Fruit fly (Drosophila melanogaster) whole organism, pupa: ENCODE measurements around the gene CG34452.
A peak's percentile ranks its signal among the peaks of the same experiment; 100 is the strongest.

Experiments used
- CG10348 ChIP-seq: fragments of 200-800 bp; sonication (Bioruptor generic); IDR thresholded peaks from 2 replicates; pipeline ENCODE4 v1.3.6; 2022; ENCODE audit warnings: missing biosample characterization, missing genetic modification characterization
- CG12605 ChIP-seq: fragments of 200-800 bp; sonication (Bioruptor generic); IDR thresholded peaks from 2 replicates; pipeline ENCODE4 v1.3.6; 2022; ENCODE audit warnings: missing biosample characterization, missing genetic modification characterization
- CG13204 ChIP-seq: fragments of 200-800 bp; sonication (Bioruptor generic); optimal IDR thresholded peaks from 2 replicates; lab custom pipeline; 2018; ENCODE audit warnings: missing biosample characterization, mild to moderate bottlenecking, missing genetic modification characterization, moderate library complexity
- CG14655 ChIP-seq: fragments of 200-800 bp; sonication (Bioruptor generic); optimal IDR thresholded peaks from 3 replicates; lab custom pipeline; 2017; ENCODE audit warnings: mild to moderate bottlenecking, missing biosample characterization, missing genetic modification reagents, missing genetic modification characterization
- CG15710 ChIP-seq: fragments of 200-800 bp; sonication (Bioruptor generic); optimal IDR thresholded peaks from 2 replicates; lab custom pipeline; 2018; ENCODE audit warnings: missing biosample characterization, mild to moderate bottlenecking, missing genetic modification characterization, moderate library complexity
- CG17806 ChIP-seq: fragments of 200-800 bp; sonication (Bioruptor generic); optimal IDR thresholded peaks from 2 replicates; lab custom pipeline; 2018; ENCODE audit warnings: missing biosample characterization, mild to moderate bottlenecking, missing genetic modification characterization, moderate library complexity
- CG32121 ChIP-seq: fragments of 200-800 bp; sonication (Bioruptor generic); IDR thresholded peaks from 2 replicates; pipeline ENCODE4 v1.3.6; 2022; ENCODE audit warnings: missing biosample characterization, missing genetic modification characterization
- CG34367 ChIP-seq: fragments of 200-800 bp; sonication (Bioruptor generic); optimal IDR thresholded peaks from 2 replicates; lab custom pipeline; 2018; ENCODE audit warnings: missing biosample characterization, mild to moderate bottlenecking, missing genetic modification characterization
- CG4496 ChIP-seq: fragments of 200-800 bp; sonication (Bioruptor generic); IDR thresholded peaks from 3 replicates; pipeline ENCODE4 v1.3.6; 2022; ENCODE audit warnings: missing biosample characterization, missing genetic modification characterization
- CG8159 ChIP-seq: fragments of 200-800 bp; sonication (Bioruptor generic); optimal IDR thresholded peaks from 3 replicates; lab custom pipeline; 2018; ENCODE audit warnings: missing biosample characterization, mild to moderate bottlenecking, missing genetic modification characterization, moderate library complexity
- CG8301 ChIP-seq: fragments of 200-800 bp; sonication (Bioruptor generic); optimal IDR thresholded peaks from 2 replicates; lab custom pipeline; 2018; ENCODE audit warnings: missing biosample characterization, mild to moderate bottlenecking, missing genetic modification characterization
- CG9948 ChIP-seq: fragments of 200-800 bp; sonication (Bioruptor generic); optimal IDR thresholded peaks from 2 replicates; lab custom pipeline; 2018; ENCODE audit warnings: missing biosample characterization, mild to moderate bottlenecking, missing genetic modification characterization, moderate library complexity
- D1 ChIP-seq: fragments of 200-800 bp; sonication (Bioruptor generic); optimal IDR thresholded peaks from 2 replicates; lab custom pipeline; 2018; ENCODE audit warnings: missing biosample characterization, mild to moderate bottlenecking, missing genetic modification characterization, moderate library complexity
- EcR ChIP-seq: fragments of 200-800 bp; sonication (Bioruptor generic); optimal IDR thresholded peaks from 3 replicates; lab custom pipeline; 2019; ENCODE audit warnings: missing biosample characterization, missing genetic modification characterization, mild to moderate bottlenecking, moderate library complexity, missing genetic modification reagents
- Ets98B ChIP-seq: fragments of 200-800 bp; sonication (Bioruptor generic); IDR thresholded peaks from 2 replicates; pipeline ENCODE4 v1.3.6; 2022; ENCODE audit warnings: missing biosample characterization, missing genetic modification characterization
- Pif1A ChIP-seq: fragments of 200-800 bp; sonication (Bioruptor generic); optimal IDR thresholded peaks from 3 replicates; lab custom pipeline; 2016; ENCODE audit warnings: missing biosample characterization, missing genetic modification characterization
- Pif1B ChIP-seq: fragments of 200-800 bp; sonication (Bioruptor generic); optimal IDR thresholded peaks from 3 replicates; lab custom pipeline; 2016; ENCODE audit warnings: missing biosample characterization, missing genetic modification characterization
- Snoo ChIP-seq: fragments of 200-800 bp; sonication (Bioruptor generic); optimal IDR thresholded peaks from 3 replicates; lab custom pipeline; 2017; ENCODE audit warnings: missing biosample characterization, mild to moderate bottlenecking, missing genetic modification characterization, inconsistent platforms
- fd96Ca ChIP-seq: fragments of 200-800 bp; sonication (Bioruptor generic); IDR thresholded peaks from 3 replicates; pipeline ENCODE4 v1.3.6; 2022; ENCODE audit warnings: missing biosample characterization, missing genetic modification characterization
- gl ChIP-seq: fragments of 200-800 bp; sonication (Bioruptor generic); optimal IDR thresholded peaks from 2 replicates; lab custom pipeline; 2018; ENCODE audit warnings: missing biosample characterization, mild to moderate bottlenecking, missing genetic modification characterization
- rn ChIP-seq: fragments of 200-800 bp; sonication (Bioruptor generic); IDR thresholded peaks from 2 replicates; pipeline ENCODE4 v1.3.6; 2022; ENCODE audit warnings: missing biosample characterization, missing genetic modification characterization

CG34452 gene

dm6 chr3L:15699626-15700337, 12.1 kb upstream of the CG34452 start, which contains the start of gene comm2:
Gene comm2 (minus strand): TSS chr3L:15699850.
- TF ChIP-seq EcR (GFP tag; lab: Kevin White, UChicago), result peak; percentile 10
- TF ChIP-seq Pif1B (GFP tag; lab: Kevin White, UChicago), result peak; percentile 16
- TF ChIP-seq Ets98B (GFP tag; lab: Robert Waterston, UW), result peak; percentile 26; the same call in 1 of the 2 replicates
- peak; percentile 17 for TF ChIP-seq CG13204 (GFP tag; lab: Kevin White, UChicago)
- TF ChIP-seq Pif1A (GFP tag; lab: Kevin White, UChicago), result no peak
- peak; percentile 48; the same call in 2 of the 3 replicates for TF ChIP-seq CG4496 (GFP tag; lab: Robert Waterston, UW)

DNA sequence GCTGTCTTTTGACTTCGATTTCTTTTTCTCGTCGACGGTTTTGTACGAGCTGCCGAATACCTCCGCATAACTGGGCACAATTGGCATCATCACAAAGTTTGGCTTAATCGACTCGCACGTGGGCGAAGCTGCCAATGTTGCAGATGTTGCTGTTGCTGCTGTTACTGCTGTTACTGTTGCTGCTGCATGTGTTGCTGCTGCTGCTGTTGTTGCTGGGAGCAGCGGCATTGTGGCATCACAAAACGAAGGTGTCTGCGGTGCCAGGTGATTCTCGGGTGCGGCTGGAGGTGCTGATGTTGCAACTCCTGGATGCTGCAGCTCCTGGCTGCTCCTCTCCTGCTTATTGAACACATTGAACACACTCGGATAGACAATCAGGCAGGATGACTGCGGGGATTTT, 10.2 kb upstream of the CG34452 start:
- no peak for TF ChIP-seq D1 (tag; lab: Kevin White, UChicago)
- TF ChIP-seq CG8159 (tag; lab: Kevin White, UChicago), result no peak
- no peak for TF ChIP-seq Snoo (tag; lab: Kevin White, UChicago)
- TF ChIP-seq Pif1B (GFP tag; lab: Kevin White, UChicago), result no peak
- TF ChIP-seq CG13204 (GFP tag; lab: Kevin White, UChicago), result no peak
- TF ChIP-seq CG15710, result no peak
- TF ChIP-seq CG32121, result no peak
- TF ChIP-seq CG8301 (tag; lab: Kevin White, UChicago), result no peak
- TF ChIP-seq CG12605, result no peak
- TF ChIP-seq CG4496 (GFP tag; lab: Robert Waterston, UW), result no peak

DNA sequence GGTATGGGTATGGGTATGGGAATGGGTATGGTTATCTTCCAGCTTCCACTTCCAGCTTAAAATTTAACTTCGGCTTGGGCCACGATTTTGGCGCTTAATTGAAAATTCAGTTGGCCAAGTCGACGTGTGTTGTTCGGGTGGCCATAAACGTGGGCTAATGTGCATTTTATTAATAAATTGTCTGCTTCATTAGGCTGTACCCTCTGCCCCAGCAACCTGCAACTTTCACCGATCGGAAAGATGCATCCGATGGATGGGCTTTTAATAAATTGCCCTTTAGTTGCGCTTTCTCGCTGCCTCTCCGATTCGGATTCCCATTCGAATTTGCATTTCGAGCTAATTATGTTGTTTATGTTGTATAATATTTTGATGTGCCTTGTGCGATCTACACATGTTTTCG, 7.5 kb upstream of the CG34452 start:
- 0 out of 3 replicates have a peak, but pooled peaks have one; percentile 48 for TF ChIP-seq CG4496 (GFP tag; lab: Robert Waterston, UW)
- TF ChIP-seq gl (tag; lab: Kevin White, UChicago), result no peak

dm6 chr3L:15694406-15694805, 6.7 kb upstream of the CG34452 start:
- TF ChIP-seq CG8301 (tag; lab: Kevin White, UChicago) (no peak), gl (tag; lab: Kevin White, UChicago) (no peak), CG14655 (GFP tag; lab: Kevin White, UChicago) (no peak), CG34367 (no peak), CG15710 (no peak), rn (no peak), CG8159 (tag; lab: Kevin White, UChicago) (no peak), D1 (tag; lab: Kevin White, UChicago) (no peak), CG32121 (no peak), Ets98B (GFP tag; lab: Robert Waterston, UW) (no peak), CG10348 (GFP tag; lab: Robert Waterston, UW) (no peak), Snoo (tag; lab: Kevin White, UChicago) (no peak), CG17806 (tag; lab: Kevin White, UChicago) (no peak), CG12605 (no peak), CG4496 (GFP tag; lab: Robert Waterston, UW) (no peak), Pif1B (GFP tag; lab: Kevin White, UChicago) (no peak), CG9948 (tag; lab: Kevin White, UChicago) (no peak), fd96Ca (no peak), EcR (GFP tag; lab: Kevin White, UChicago) (no peak), CG13204 (GFP tag; lab: Kevin White, UChicago) (no peak)
- TF ChIP-seq, all 21 proteins: peak for 0

dm6 chr3L:15692794-15693532, 5.3 kb upstream of the CG34452 start:
- TF ChIP-seq CG4496 (GFP tag; lab: Robert Waterston, UW) (no peak), EcR (GFP tag; lab: Kevin White, UChicago) (no peak), Ets98B (GFP tag; lab: Robert Waterston, UW) (no peak), CG8301 (tag; lab: Kevin White, UChicago) (no peak), fd96Ca (no peak), Pif1B (GFP tag; lab: Kevin White, UChicago) (peak; percentile 25), CG32121 (no peak), CG34367 (peak; percentile 9), CG15710 (peak; percentile 20), CG9948 (tag; lab: Kevin White, UChicago) (peak; percentile 48), CG13204 (GFP tag; lab: Kevin White, UChicago) (no peak), gl (tag; lab: Kevin White, UChicago) (no peak), Pif1A (GFP tag; lab: Kevin White, UChicago) (no peak), D1 (tag; lab: Kevin White, UChicago) (no peak), CG8159 (tag; lab: Kevin White, UChicago) (peak; percentile 59), CG17806 (tag; lab: Kevin White, UChicago) (peak; percentile 32), CG12605 (no peak), rn (no peak), Snoo (tag; lab: Kevin White, UChicago) (peak; percentile 4), CG14655 (GFP tag; lab: Kevin White, UChicago) (peak; percentile 57), CG10348 (GFP tag; lab: Robert Waterston, UW) (no peak)
